Fruit fly (Drosophila melanogaster) Kc167 (cell line): ENCODE measurements around the gene CG11902.

Experiments used
- Myc ChIP-seq: fragments of >200 bp; optimal IDR thresholded peaks from 2 replicates; lab custom pipeline; 2017; ENCODE audit warnings: missing external identifiers
- psq ChIP-seq: fragments of >200 bp; optimal IDR thresholded peaks from 2 replicates; lab custom pipeline; 2017; ENCODE audit warnings: missing external identifiers

DNA sequence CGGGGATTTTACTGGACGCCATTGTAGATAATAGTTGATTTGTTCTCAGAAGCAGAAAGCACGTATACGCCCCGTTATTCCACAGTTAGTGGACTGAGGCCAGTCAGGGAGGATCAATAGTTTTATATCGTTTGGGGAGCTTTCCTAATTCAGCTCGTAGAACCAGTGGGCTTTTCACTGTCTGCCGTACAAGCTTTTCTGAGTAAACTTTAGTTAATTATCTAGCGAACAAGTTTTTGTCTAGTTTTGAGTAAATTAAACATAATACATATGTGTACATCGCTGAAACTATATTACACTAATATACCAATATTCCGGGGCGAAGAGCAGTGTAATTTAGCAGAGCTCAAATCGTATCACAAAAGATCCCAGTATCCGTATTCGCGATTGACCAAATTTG is 12.4 kb upstream of the CG11902 start, which contains the start of gene CG10562:
- TF ChIP-seq Myc (no peak), psq (lab: Kevin White, UChicago) (no peak)
